Worm (Caenorhabditis elegans): ENCODE data around the gene mdt-8.

mdt-8 gene

ce11 chrII:11533716-11534115 is at the start of gene mdt-8:
mdt-8 (minus strand) TSS chrII:11533816.
- TF ChIP-seq pha-4 (tag; optimal IDR thresholded peaks at IDR 0.05) (no peak), nhr-12 (tag; optimal IDR thresholded peaks at IDR 0.05) (no peak), unc-120 (tag; optimal IDR thresholded peaks at IDR 0.05; ENCODE audit: poor library complexity, severe bottlenecking) (no peak), ceh-43 (GFP tag; optimal IDR thresholded peaks at IDR 0.05) (no peak), ces-1 (GFP tag; optimal IDR thresholded peaks at IDR 0.05) (no peak), ham-2 (GFP tag; optimal IDR thresholded peaks at IDR 0.05) (no peak), nhr-76 (tag; optimal IDR thresholded peaks at IDR 0.05) (no peak), M03D4.4 (tag; optimal IDR thresholded peaks at IDR 0.05) (no peak), bed-3 (GFP tag; optimal IDR thresholded peaks at IDR 0.05) (no peak), unc-39 (tag; optimal IDR thresholded peaks at IDR 0.05) (no peak), nhr-2 (tag; optimal IDR thresholded peaks at IDR 0.05) (no peak), lin-32 (GFP tag; optimal IDR thresholded peaks at IDR 0.05) (no peak), drap-1 (GFP tag; optimal IDR thresholded peaks at IDR 0.05) (no peak), nhr-28 (tag; optimal IDR thresholded peaks at IDR 0.05) (no peak), mls-2 (tag; optimal IDR thresholded peaks at IDR 0.05) (no peak)

DNA sequence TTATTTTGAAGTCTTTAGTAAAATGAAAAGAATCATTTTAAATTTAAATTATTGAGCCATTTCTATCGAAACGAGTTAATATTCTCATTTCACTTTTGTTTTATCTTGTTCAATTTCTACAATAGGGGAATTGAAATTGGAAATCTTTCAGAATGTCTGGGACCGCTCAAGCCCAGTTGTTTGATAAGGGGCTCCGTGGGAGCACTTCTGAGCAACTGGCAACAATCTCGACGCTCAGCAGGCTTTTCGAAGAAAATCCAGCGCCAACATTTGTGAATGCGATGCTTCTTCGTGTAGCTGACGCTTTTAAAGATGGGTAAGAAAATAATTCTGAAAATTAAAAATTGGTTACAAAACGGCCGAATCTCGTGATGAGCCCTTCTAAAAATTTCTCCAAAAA is 49.1 kb upstream of the mdt-8 start, which contains the start of gene ints-7:
Gene ints-7, plus strand, starts transcription at position 152 of the 400 bp plus-strand sequence.
- TF ChIP-seq sptf-1 (tag; optimal IDR thresholded peaks at IDR 0.05), result no peak

ce11 chrII:11578327-11578726 is 44.7 kb upstream of the mdt-8 start, which contains the start of gene smc-6:
smc-6 (plus strand) TSS chrII:11578716.
- TF ChIP-seq mep-1 (tag; optimal IDR thresholded peaks at IDR 0.05), result peak; percentile 32
- TF ChIP-seq ces-1 (GFP tag; optimal IDR thresholded peaks at IDR 0.05), result no peak

- no peak for TF ChIP-seq mep-1 (tag; optimal IDR thresholded peaks at IDR 0.05)
- no peak for TF ChIP-seq bed-3 (GFP tag; optimal IDR thresholded peaks at IDR 0.05)
- no peak for TF ChIP-seq unc-39 (tag; optimal IDR thresholded peaks at IDR 0.05)
- TF ChIP-seq mls-2 (tag; optimal IDR thresholded peaks at IDR 0.05), result no peak
- no peak for TF ChIP-seq ztf-11 (tag; optimal IDR thresholded peaks at IDR 0.05)
- TF ChIP-seq snpc-4 (tag; optimal IDR thresholded peaks at IDR 0.05), result no peak
- TF ChIP-seq ceh-83 (GFP tag; optimal IDR thresholded peaks at IDR 0.05), result no peak
- TF ChIP-seq pha-4 (tag; optimal IDR thresholded peaks at IDR 0.05), result no peak
Observed at ce11 chrII:11577861-11578260, 44.2 kb upstream of the mdt-8 start.

- TF ChIP-seq flh-1 (GFP tag; optimal IDR thresholded peaks at IDR 0.05) (no peak), hlh-1 (tag; optimal IDR thresholded peaks at IDR 0.05) (peak; percentile 20)
Observed at ce11 chrII:11577397-11577796, 43.8 kb upstream of the mdt-8 start, which contains the start of gene pcs-1. pcs-1 (minus strand) TSS chrII:11577740.

DNA sequence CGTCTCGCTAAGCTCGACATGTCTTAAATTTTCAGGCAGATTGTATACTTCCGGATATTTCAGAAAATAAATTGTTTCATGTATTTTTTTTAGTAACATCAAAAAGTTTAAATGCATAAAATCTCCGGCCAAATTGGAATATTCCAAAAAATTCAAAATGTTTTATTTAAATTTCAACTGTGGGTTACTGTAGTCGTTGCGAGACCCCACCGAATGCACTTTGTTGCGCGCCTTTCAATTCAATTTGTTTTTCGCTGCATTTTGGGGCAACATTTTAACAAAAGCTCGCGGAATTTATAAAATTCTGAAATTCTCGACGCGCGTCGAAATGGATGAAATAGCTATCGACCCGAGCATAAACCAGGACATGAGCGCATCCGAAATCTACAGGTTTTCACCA is 39.3 kb upstream of the mdt-8 start, which contains the start of gene F54D5.2:
Gene F54D5.2, plus strand, starts transcription at position 237 of the 400 bp plus-strand sequence.
- no peak for TF ChIP-seq tbx-8 (GFP tag; optimal IDR thresholded peaks at IDR 0.05)
- TF ChIP-seq zip-8 (tag; optimal IDR thresholded peaks at IDR 0.05), result no peak
- TF ChIP-seq drap-1 (GFP tag; optimal IDR thresholded peaks at IDR 0.05), result no peak
- TF ChIP-seq nhr-12 (tag; optimal IDR thresholded peaks at IDR 0.05), result no peak
- TF ChIP-seq snpc-4 (tag; optimal IDR thresholded peaks at IDR 0.05), result no peak
- no peak for TF ChIP-seq ztf-11 (tag; optimal IDR thresholded peaks at IDR 0.05)
- TF ChIP-seq nhr-2 (tag; optimal IDR thresholded peaks at IDR 0.05), result no peak
- TF ChIP-seq hlh-1 (tag; optimal IDR thresholded peaks at IDR 0.05), result no peak
- no peak for TF ChIP-seq nhr-28 (tag; optimal IDR thresholded peaks at IDR 0.05)

ce11 chrII:11571260-11571854 is 37.7 kb upstream of the mdt-8 start, which contains the start of gene F54D5.3:
F54D5.3 (plus strand) TSS chrII:11571805.
- no peak for TF ChIP-seq lin-32 (GFP tag; optimal IDR thresholded peaks at IDR 0.05)
- TF ChIP-seq bed-3 (GFP tag; optimal IDR thresholded peaks at IDR 0.05), result no peak
- peak; percentile 98 for TF ChIP-seq zip-8 (tag; optimal IDR thresholded peaks at IDR 0.05)
